Fruit fly (Drosophila melanogaster) whole organism, prepupa: ENCODE measurements around the gene Pgant8.

Source experiments
- CG10631 ChIP-seq: fragments of 200-800 bp; sonication (Bioruptor generic); optimal IDR thresholded peaks from 2 replicates; lab custom pipeline; 2016; ENCODE audit warnings: missing biosample characterization, missing genetic modification characterization
- CG15336 ChIP-seq: fragments of 200-800 bp; sonication (Bioruptor generic); IDR thresholded peaks from 2 replicates; pipeline ENCODE4 v1.3.6; 2022; ENCODE audit warnings: missing biosample characterization, missing genetic modification characterization
- CG4318 ChIP-seq: fragments of 200-800 bp; sonication (Bioruptor generic); optimal IDR thresholded peaks from 3 replicates; lab custom pipeline; 2017; ENCODE audit warnings: missing biosample characterization, mild to moderate bottlenecking, missing genetic modification characterization
- CG6808 ChIP-seq: fragments of 200-800 bp; sonication (Bioruptor generic); optimal IDR thresholded peaks from 3 replicates; lab custom pipeline; 2017; ENCODE audit warnings: missing biosample characterization, missing genetic modification characterization, mild to moderate bottlenecking, moderate library complexity, missing genetic modification reagents
- CG7368 ChIP-seq: fragments of 200-800 bp; sonication (Bioruptor generic); optimal IDR thresholded peaks from 3 replicates; lab custom pipeline; 2016; ENCODE audit warnings: missing biosample characterization, missing genetic modification characterization
- CG8119 ChIP-seq: fragments of 200-800 bp; sonication (Bioruptor generic); IDR thresholded peaks from 3 replicates; pipeline ENCODE4 v1.3.6; 2022; ENCODE audit warnings: missing biosample characterization, missing genetic modification characterization
- Gug ChIP-seq: fragments of 200-800 bp; sonication (Bioruptor generic); IDR thresholded peaks from 2 replicates; pipeline ENCODE4 v1.3.6; 2022; ENCODE audit warnings: missing biosample characterization, missing genetic modification characterization
- Hr4 ChIP-seq: fragments of 200-800 bp; sonication (Bioruptor generic); optimal IDR thresholded peaks from 3 replicates; lab custom pipeline; 2016; ENCODE audit warnings: missing biosample characterization, missing genetic modification characterization
- Sox102F ChIP-seq: fragments of 200-800 bp; sonication (Bioruptor generic); optimal IDR thresholded peaks from 2 replicates; lab custom pipeline; 2016; ENCODE audit warnings: missing biosample characterization, mild to moderate bottlenecking, missing genetic modification characterization
- cyc ChIP-seq: fragments of 200-800 bp; sonication (Bioruptor generic); optimal IDR thresholded peaks from 3 replicates; lab custom pipeline; 2016; ENCODE audit warnings: missing biosample characterization, missing genetic modification characterization
- esn ChIP-seq: fragments of 200-800 bp; sonication (Bioruptor generic); optimal IDR thresholded peaks from 2 replicates; lab custom pipeline; 2016; ENCODE audit warnings: missing biosample characterization, mild to moderate bottlenecking, missing genetic modification characterization, moderate library complexity
- spab ChIP-seq: fragments of 200-800 bp; sonication (Bioruptor generic); optimal IDR thresholded peaks from 2 replicates; lab custom pipeline; 2017; ENCODE audit warnings: missing biosample characterization, mild to moderate bottlenecking, missing genetic modification characterization, missing genetic modification reagents
- svp ChIP-seq: fragments of 200-800 bp; sonication (Bioruptor generic); peaks from one replicate; lab custom pipeline; 2016; ENCODE audit warnings: missing biosample characterization, missing genetic modification characterization

dm6 chr3L:15691968-15692367 lies 8.3 kb downstream of the Pgant8 start, which contains the start of gene CG34451:
- TF ChIP-seq CG6808: no peak
- TF ChIP-seq Hr4: no peak
- no peak for TF ChIP-seq svp
- no peak for TF ChIP-seq spab (GFP tag; lab: Kevin White, UChicago)
- TF ChIP-seq Gug (GFP tag; lab: Robert Waterston, UW): no peak
- TF ChIP-seq CG8119 (GFP tag; lab: Robert Waterston, UW): no peak
- no peak for TF ChIP-seq CG7368 (GFP tag; lab: Kevin White, UChicago)
- TF ChIP-seq CG15336 (GFP tag; lab: Robert Waterston, UW): no peak
- no peak for TF ChIP-seq Sox102F (GFP tag; lab: Kevin White, UChicago)
- TF ChIP-seq CG4318 (GFP tag; lab: Kevin White, UChicago): no peak
- no peak for TF ChIP-seq cyc (GFP tag; lab: Kevin White, UChicago)
- no peak for TF ChIP-seq CG10631 (GFP tag; lab: Kevin White, UChicago)
- TF ChIP-seq esn (GFP tag; lab: Kevin White, UChicago): no peak
